Worm (Caenorhabditis elegans) whole organism, midembryonic: Measurements from ENCODE around the gene nhr-212.

ENCODE experiments used
- cog-1 ChIP-seq: sonication (generic microtip); optimal IDR thresholded peaks from 2 replicates; lab custom pipeline; 2016; ENCODE audit warnings: missing genetic modification characterization, missing compliant biosample characterization
- flt-1 ChIP-seq: fragments of 200-800 bp; sonication (Bioruptor generic); IDR thresholded peaks from 2 replicates; pipeline ENCODE4 v1.3.6; 2022; ENCODE audit warnings: missing genetic modification characterization, missing compliant biosample characterization
- klf-2 ChIP-seq: fragments of 200-800 bp; sonication (Bioruptor generic); conservative IDR thresholded peaks from 2 replicates; pipeline ENCODE4 v1.3.6; 2022; ENCODE audit warnings: missing genetic modification reagents, missing genetic modification characterization, missing compliant biosample characterization
- med-1 ChIP-seq: sonication (generic microtip); optimal IDR thresholded peaks from 2 replicates; lab custom pipeline; 2017; ENCODE audit warnings: missing genetic modification characterization, mild to moderate bottlenecking, missing compliant biosample characterization, antibody characterized with exemption, missing genetic modification reagents; ENCODE audit not compliant: insufficient read depth
- ref-1 ChIP-seq: fragments of 200-800 bp; sonication (Bioruptor generic); conservative IDR thresholded peaks from 2 replicates; pipeline ENCODE4 v1.3.6; 2022; ENCODE audit warnings: missing genetic modification reagents, missing genetic modification characterization, missing compliant biosample characterization
- tab-1 ChIP-seq: fragments of 200-800 bp; sonication (Bioruptor generic); IDR thresholded peaks from 2 replicates; pipeline ENCODE4 v1.3.6; 2022; ENCODE audit warnings: missing genetic modification characterization, missing compliant biosample characterization
- ztf-23 ChIP-seq: fragments of 200-800 bp; sonication (Bioruptor generic); IDR thresholded peaks from 2 replicates; pipeline ENCODE4 v1.3.6; 2022; ENCODE audit warnings: missing genetic modification reagents, missing genetic modification characterization, missing compliant biosample characterization

ce11 chrV:443193-443592 is 41.5 kb upstream of the nhr-212 start, which contains the start of gene srh-33:
- TF ChIP-seq flt-1 (GFP tag; lab: Robert Waterston, UW), result no peak
- no peak for TF ChIP-seq ref-1 (GFP tag; lab: Robert Waterston, UW)
- no peak for TF ChIP-seq klf-2
- no peak for TF ChIP-seq ztf-23
- TF ChIP-seq tab-1, result no peak
- TF ChIP-seq med-1 (GFP tag; lab: Kevin White, UChicago), result no peak
- no peak for TF ChIP-seq cog-1
